Worm (Caenorhabditis elegans) whole organism, mixed stage, embryonic: ENCODE measurements around the gene C49G7.12.

Experiments used
- ceh-39 ChIP-seq: fragments of 150-350 bp; optimal IDR thresholded peaks from 2 replicates; lab custom pipeline; 2014; ENCODE audit warnings: missing biosample characterization, missing genetic modification characterization
- ceh-43 ChIP-seq: fragments of 200-800 bp; sonication (Bioruptor generic); optimal IDR thresholded peaks from 2 replicates; lab custom pipeline; 2018; ENCODE audit warnings: mild to moderate bottlenecking, missing genetic modification characterization, moderate library complexity, missing compliant biosample characterization
- ces-1 ChIP-seq: fragments of 150-350 bp; optimal IDR thresholded peaks from 2 replicates; lab custom pipeline; 2014; ENCODE audit warnings: missing biosample characterization, missing genetic modification reagents, missing genetic modification characterization
- elt-1 ChIP-seq: sonication (generic microtip); optimal IDR thresholded peaks from 2 replicates; lab custom pipeline; 2017; ENCODE audit warnings: missing genetic modification characterization, mild to moderate bottlenecking, missing compliant biosample characterization, antibody characterized with exemption, moderate library complexity, borderline replicate concordance; ENCODE audit not compliant: insufficient read depth
- lin-13 ChIP-seq: fragments of 150-350 bp; optimal IDR thresholded peaks from 2 replicates; lab custom pipeline; 2014; ENCODE audit warnings: missing biosample characterization, missing genetic modification characterization
- mep-1 ChIP-seq: fragments of 150-350 bp; optimal IDR thresholded peaks from 2 replicates; lab custom pipeline; 2017; ENCODE audit warnings: missing biosample characterization, missing genetic modification reagents, missing genetic modification characterization, inconsistent platforms
- pha-4 ChIP-seq: fragments of 150-350 bp; optimal IDR thresholded peaks from 2 replicates; lab custom pipeline; 2018; ENCODE audit warnings: missing biosample characterization, missing genetic modification reagents, missing genetic modification characterization
- unc-120 ChIP-seq: sonication (generic microtip); optimal IDR thresholded peaks from 2 replicates; lab custom pipeline; 2017; ENCODE audit warnings: missing genetic modification characterization, missing compliant biosample characterization; ENCODE audit not compliant: poor library complexity, severe bottlenecking
- unc-39 ChIP-seq: fragments of 150-350 bp; optimal IDR thresholded peaks from 2 replicates; lab custom pipeline; 2014; ENCODE audit warnings: missing biosample characterization, missing genetic modification characterization
- unc-62 ChIP-seq: fragments of 150-350 bp; optimal IDR thresholded peaks from 2 replicates; lab custom pipeline; 2014; ENCODE audit warnings: missing biosample characterization, missing genetic modification reagents, missing genetic modification characterization
- ztf-11 ChIP-seq: fragments of 150-350 bp; optimal IDR thresholded peaks from 2 replicates; lab custom pipeline; 2014; ENCODE audit warnings: missing biosample characterization, missing genetic modification characterization

- TF ChIP-seq ces-1 (GFP tag; lab: Kevin White, UChicago), result no peak
- no peak for TF ChIP-seq ztf-11 (tag; lab: Kevin White, UChicago)
- TF ChIP-seq unc-62 (GFP tag; lab: Kevin White, UChicago), result no peak
- TF ChIP-seq pha-4 (tag; lab: Kevin White, UChicago), result no peak
- TF ChIP-seq elt-1 (tag; lab: Kevin White, UChicago), result no peak
- no peak for TF ChIP-seq ceh-43
- no peak for TF ChIP-seq ceh-39 (tag; lab: Kevin White, UChicago)
- no peak for TF ChIP-seq unc-39 (tag; lab: Kevin White, UChicago)
- no peak for TF ChIP-seq lin-13 (tag; lab: Kevin White, UChicago)
- TF ChIP-seq mep-1 (tag; lab: Kevin White, UChicago), result no peak
- TF ChIP-seq unc-120 (tag; lab: Kevin White, UChicago), result no peak
These were observed 18.0 kb downstream of the C49G7.12 start for ce11 chrV:4056203-4056602.
